Worm (Caenorhabditis elegans): Measurements from ENCODE around the gene F28H6.4.

- no peak for TF ChIP-seq ztf-4 (tag; optimal IDR thresholded peaks at IDR 0.05)
- TF ChIP-seq pha-4 (tag; optimal IDR thresholded peaks at IDR 0.05) = no peak
- no peak for TF ChIP-seq egl-27 (tag; optimal IDR thresholded peaks at IDR 0.05)
- no peak for TF ChIP-seq mdl-1 (tag; optimal IDR thresholded peaks at IDR 0.05)
- no peak for TF ChIP-seq nhr-237 (tag; optimal IDR thresholded peaks at IDR 0.05)
- no peak for TF ChIP-seq nhr-67 (tag; optimal IDR thresholded peaks at IDR 0.05)
- TF ChIP-seq ZK546.5 (tag; optimal IDR thresholded peaks at IDR 0.05) = no peak
- no peak for TF ChIP-seq hmg-11 (tag; optimal IDR thresholded peaks at IDR 0.05)
- TF ChIP-seq nhr-28 (tag; optimal IDR thresholded peaks at IDR 0.05) = no peak
- TF ChIP-seq lin-15B (tag; optimal IDR thresholded peaks at IDR 0.05) = no peak
Observed at ce11 chrX:14140040-14140439, 12.4 kb downstream of the F28H6.4 start, which contains the start of gene nkat-1.

All from whole organism, L3 larva.